Worm (Caenorhabditis elegans) whole organism, L4 larva: ENCODE data around the gene fbxb-62.

Source experiments
- ceh-44 ChIP-seq: fragments of 200-800 bp; sonication (Bioruptor generic); IDR thresholded peaks from 2 replicates; pipeline ENCODE4 v1.3.6; 2022; ENCODE audit warnings: missing genetic modification reagents, missing genetic modification characterization, missing compliant biosample characterization
- lim-7 ChIP-seq: fragments of 200-800 bp; sonication (Bioruptor generic); IDR thresholded peaks from 2 replicates; pipeline ENCODE4 v1.3.6; 2022; ENCODE audit warnings: missing genetic modification characterization, missing compliant biosample characterization
- lin-13 ChIP-seq: fragments of 150-350 bp; optimal IDR thresholded peaks from 2 replicates; lab custom pipeline; 2014; ENCODE audit warnings: missing biosample characterization, missing genetic modification reagents, missing genetic modification characterization
- madf-5 ChIP-seq, 2 experiments: fragments of 200-800 bp; sonication (Bioruptor generic); IDR thresholded peaks; 2 replicates each; pipeline ENCODE4 v1.3.6; 2022; ENCODE audit warnings: missing compliant biosample characterization in 2 of 2, missing genetic modification characterization in 2 of 2
- nhr-42 ChIP-seq: fragments of 200-800 bp; sonication (Bioruptor generic); IDR thresholded peaks from 2 replicates; pipeline ENCODE4 v1.3.6; 2022; ENCODE audit warnings: missing genetic modification characterization, missing compliant biosample characterization
- unc-62 ChIP-seq, 3 experiments: fragments of 150-350 bp in 1 of 3; sonication (generic microtip); optimal IDR thresholded peaks in 2 of 3; peaks in 1 of 3; 1 replicate in 1 of 3; 2 replicates in 2 of 3; lab custom pipeline; 2014 to 2017; ENCODE audit warnings: missing biosample characterization in 3 of 3, missing genetic modification characterization in 3 of 3, missing genetic modification reagents in 3 of 3, missing genotype in 1 of 3

- TF ChIP-seq madf-5 (GFP tag; IDR thresholded peaks at IDR 0.05; lab: Robert Waterston, UW), result no peak
- TF ChIP-seq lin-13 (GFP tag; lab: Kevin White, UChicago), result no peak
- no peak for TF ChIP-seq lim-7 (GFP tag; lab: Robert Waterston, UW)
- TF ChIP-seq unc-62 (GFP tag; optimal IDR thresholded peaks at IDR 0.05 in 1 of 2; lab: Kevin White, UChicago), result peak in 1 of 2 experiments; percentile 11
- TF ChIP-seq unc-62 (tag; optimal IDR thresholded peaks at IDR 0.05; lab: Kevin White, UChicago), result no peak
- no peak for TF ChIP-seq nhr-42 (GFP tag; lab: Robert Waterston, UW)
- no peak for TF ChIP-seq ceh-44 (GFP tag; lab: Robert Waterston, UW)
Observed at ce11 chrV:19257653-19258052, 44.2 kb downstream of the fbxb-62 start, which contains the start of gene F21D9.3.
